Fruit fly (Drosophila melanogaster): ENCODE data around the gene CG17217.

CG17217 gene

DNA sequence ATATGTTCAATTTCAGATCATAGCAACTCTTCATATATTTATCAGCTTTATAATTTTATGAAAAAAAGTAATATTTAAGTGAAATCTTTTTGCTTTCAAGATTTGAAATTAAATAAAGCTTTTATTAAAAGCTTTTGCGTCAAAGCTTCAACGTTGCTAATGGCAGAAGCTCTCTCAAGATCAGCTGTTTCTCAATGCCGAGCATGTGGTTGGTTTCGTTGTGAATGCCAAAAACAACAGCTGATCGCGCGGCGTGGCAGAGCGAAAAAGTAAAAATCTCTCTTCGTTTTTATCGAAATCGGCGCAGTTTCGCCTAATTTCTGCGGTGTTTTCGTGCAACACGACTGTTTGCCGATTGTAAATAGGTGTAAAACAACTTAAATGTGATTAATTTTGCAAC lies 37.2 kb downstream of the CG17217 start, which contains the start of gene CG31759:
Gene CG31759 (plus strand): TSS at position 161 of the 400 bp plus-strand sequence.
- TF ChIP-seq psq (GFP tag; optimal IDR thresholded peaks at IDR 0.05) (no peak), sv (GFP tag; optimal IDR thresholded peaks at IDR 0.05) (no peak), Abd-B (GFP tag; optimal IDR thresholded peaks at IDR 0.05) (no peak), lola (GFP tag; optimal IDR thresholded peaks at IDR 0.05) (no peak), h (GFP tag; optimal IDR thresholded peaks at IDR 0.05) (no peak), dl (GFP tag; optimal IDR thresholded peaks at IDR 0.05; ENCODE audit: insufficient read depth in 1 of 2, partially characterized antibody in 2 of 2) (no peak)
